Fruit fly (Drosophila melanogaster): Measurements from ENCODE around the gene CG15387.

DNA sequence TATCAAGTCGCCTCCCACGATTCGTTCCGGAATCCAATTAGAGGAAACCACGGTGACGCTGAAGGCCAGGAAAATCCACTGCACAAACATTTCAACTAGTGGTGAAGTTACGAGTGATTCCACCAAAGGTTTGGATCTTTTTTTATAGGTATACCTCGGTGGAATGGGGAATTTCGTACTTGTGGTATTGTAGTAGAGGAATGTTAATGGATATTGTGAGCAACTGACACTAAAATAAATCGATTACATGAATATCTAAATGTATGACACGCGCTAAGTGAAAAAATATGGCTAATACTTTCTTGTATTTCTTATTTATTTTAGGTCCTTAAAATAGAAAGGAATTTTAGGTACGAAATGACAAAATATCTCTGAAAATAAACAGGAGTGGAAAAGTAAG is 26.1 kb upstream of the CG15387 start, which contains the start of gene CG17239:
- TF ChIP-seq ken (GFP tag; IDR thresholded peaks at IDR 0.05), result no peak
- no peak for TF ChIP-seq B-H1 (GFP tag; IDR thresholded peaks at IDR 0.05)
- TF ChIP-seq disco-r (GFP tag; optimal IDR thresholded peaks at IDR 0.05), result no peak
- TF ChIP-seq insv (GFP tag; optimal IDR thresholded peaks at IDR 0.05), result no peak
- no peak for TF ChIP-seq row (GFP tag; IDR thresholded peaks at IDR 0.05)
- no peak for TF ChIP-seq HHEX (GFP tag; optimal IDR thresholded peaks at IDR 0.05)
- TF ChIP-seq CG4404 (GFP tag; IDR thresholded peaks at IDR 0.05), result no peak
- TF ChIP-seq crp (GFP tag; optimal IDR thresholded peaks at IDR 0.05), result no peak
- no peak for TF ChIP-seq CrebB (tag; optimal IDR thresholded peaks at IDR 0.05)
- no peak for TF ChIP-seq gfzf (GFP tag; optimal IDR thresholded peaks at IDR 0.05)
- TF ChIP-seq da (GFP tag; optimal IDR thresholded peaks at IDR 0.05), result no peak
- TF ChIP-seq usp (GFP tag; optimal IDR thresholded peaks at IDR 0.05), result no peak
- no peak for TF ChIP-seq CG8924 (tag; optimal IDR thresholded peaks at IDR 0.05)
- no peak for TF ChIP-seq CG6272 (GFP tag; IDR thresholded peaks at IDR 0.05)

Measured in whole organism, embryonic.